Fruit fly (Drosophila melanogaster): Measurements from ENCODE around the gene CG15404.
A peak's percentile ranks its signal among the peaks of the same experiment; 100 is the strongest.

The CG15404 gene

dm6 chr2L:3152696-3153613 is 20.8 kb upstream of the CG15404 start (continued):
- TF ChIP-seq fd59A (GFP tag; optimal IDR thresholded peaks at IDR 0.05), result peak; percentile 51
- TF ChIP-seq CG6276 (GFP tag; optimal IDR thresholded peaks at IDR 0.05), result peak; percentile 74
- TF ChIP-seq Blimp-1 (GFP tag; optimal IDR thresholded peaks at IDR 0.05), result peak; percentile 36
- no peak for TF ChIP-seq Eip93F (GFP tag; optimal IDR thresholded peaks at IDR 0.05)
- TF ChIP-seq lz (GFP tag; optimal IDR thresholded peaks at IDR 0.05), result peak; percentile 78
- peak; percentile 76 for TF ChIP-seq CG6792 (GFP tag; optimal IDR thresholded peaks at IDR 0.05)
- TF ChIP-seq Lpt (GFP tag; optimal IDR thresholded peaks at IDR 0.05), result peak; percentile 72
- peak; percentile 76 for TF ChIP-seq CG8319 (GFP tag; optimal IDR thresholded peaks at IDR 0.05)
- TF ChIP-seq Eip78C (GFP tag), result peak; percentile 94
- TF ChIP-seq CG8632 (GFP tag; optimal IDR thresholded peaks at IDR 0.05), result peak; percentile 28
- peak; percentile 92 for TF ChIP-seq CG6163 (GFP tag; IDR thresholded peaks at IDR 0.05)
- peak; percentile 49 for TF ChIP-seq CG4318 (GFP tag; optimal IDR thresholded peaks at IDR 0.05)
- peak; percentile 51 for TF ChIP-seq CG3032 (tag; optimal IDR thresholded peaks at IDR 0.05)
- TF ChIP-seq vri (GFP tag; optimal IDR thresholded peaks at IDR 0.05), result peak; percentile 37
- TF ChIP-seq CG6854 (GFP tag; optimal IDR thresholded peaks at IDR 0.05), result no peak
- peak; percentile 87 for TF ChIP-seq cyc (GFP tag; optimal IDR thresholded peaks at IDR 0.05)
- TF ChIP-seq Smox (GFP tag; optimal IDR thresholded peaks at IDR 0.05), result peak; percentile 68
- TF ChIP-seq fkh (GFP tag; optimal IDR thresholded peaks at IDR 0.05), result peak; percentile 85
- TF ChIP-seq OdsH (GFP tag; optimal IDR thresholded peaks at IDR 0.05), result peak; percentile 78

- TF ChIP-seq lz (GFP tag; optimal IDR thresholded peaks at IDR 0.05) (no peak), CG9139 (GFP tag; optimal IDR thresholded peaks at IDR 0.05) (peak; percentile 3), ss (GFP tag; optimal IDR thresholded peaks at IDR 0.05) (peak; percentile 6 to 53), CG6808 (GFP tag; optimal IDR thresholded peaks at IDR 0.05) (peak; percentile 32), salr (GFP tag; optimal IDR thresholded peaks at IDR 0.05) (peak in 1 of 2 experiments; percentile 45), CG10631 (GFP tag; optimal IDR thresholded peaks at IDR 0.05) (peak; percentile 20), Lpt (GFP tag; optimal IDR thresholded peaks at IDR 0.05) (no peak), dac (GFP tag; optimal IDR thresholded peaks at IDR 0.05) (no peak), CG8119 (GFP tag; IDR thresholded peaks at IDR 0.05) (peak; percentile 54; the same call in 2 of the 3 replicates), Eip93F (GFP tag; optimal IDR thresholded peaks at IDR 0.05) (no peak), dsx (GFP tag; optimal IDR thresholded peaks at IDR 0.05; ENCODE audit: poor library complexity, severe bottlenecking) (peak; percentile 44), fd59A (GFP tag; optimal IDR thresholded peaks at IDR 0.05) (peak; percentile 49), Eip75B (GFP tag; optimal IDR thresholded peaks at IDR 0.05) (peak; percentile 25), Sox14 (GFP tag; optimal IDR thresholded peaks at IDR 0.05) (peak; percentile 27), CG11762 (GFP tag; optimal IDR thresholded peaks at IDR 0.05; ENCODE audit: insufficient read depth) (no peak), Hr39 (GFP tag; optimal IDR thresholded peaks at IDR 0.05) (no peak), Hr38 (GFP tag; optimal IDR thresholded peaks at IDR 0.05) (no peak), CG11294 (GFP tag; IDR thresholded peaks at IDR 0.05) (no peak), Sox15 (GFP tag; optimal IDR thresholded peaks at IDR 0.05) (no peak), CG6854 (GFP tag; optimal IDR thresholded peaks at IDR 0.05) (no peak), CG11902 (GFP tag; optimal IDR thresholded peaks at IDR 0.05) (no peak), CG32006 (GFP tag; optimal IDR thresholded peaks at IDR 0.05) (peak; percentile 43), cyc (GFP tag; optimal IDR thresholded peaks at IDR 0.05) (no peak), CG10669 (GFP tag; optimal IDR thresholded peaks at IDR 0.05) (peak; percentile 31), Sox102F (GFP tag; optimal IDR thresholded peaks at IDR 0.05) (no peak), CG6163 (GFP tag; IDR thresholded peaks at IDR 0.05) (peak; percentile 61; the same call in 2 of the 3 replicates), CG6276 (GFP tag; optimal IDR thresholded peaks at IDR 0.05) (peak; percentile 3), fkh (GFP tag; optimal IDR thresholded peaks at IDR 0.05) (no peak), CG4318 (GFP tag; optimal IDR thresholded peaks at IDR 0.05) (no peak), CG8319 (GFP tag; optimal IDR thresholded peaks at IDR 0.05) (no peak), CG6792 (GFP tag; optimal IDR thresholded peaks at IDR 0.05) (peak; percentile 9), CG7368 (GFP tag; optimal IDR thresholded peaks at IDR 0.05) (peak; percentile 14), Blimp-1 (GFP tag; optimal IDR thresholded peaks at IDR 0.05) (no peak), CG31627 (GFP tag; optimal IDR thresholded peaks at IDR 0.05) (peak; percentile 20), vri (GFP tag; optimal IDR thresholded peaks at IDR 0.05) (no peak), Ets21C (GFP tag; optimal IDR thresholded peaks at IDR 0.05) (no peak), esn (GFP tag; optimal IDR thresholded peaks at IDR 0.05) (peak; percentile 7), CG15336 (GFP tag; IDR thresholded peaks at IDR 0.05) (peak; percentile 39), CG34406 (GFP tag; optimal IDR thresholded peaks at IDR 0.05) (no peak), eg (GFP tag; IDR thresholded peaks at IDR 0.05) (0 out of 3 replicates have a peak, but pooled peaks have one; percentile 33)
Observed at dm6 chr2L:3154749-3155148, 19.0 kb upstream of the CG15404 start.

Data from whole organism, prepupa.